Fruit fly (Drosophila melanogaster) Kc167 (cell line): ENCODE data around the gene sll.

Experiments used
- psq ChIP-seq: fragments of >200 bp; optimal IDR thresholded peaks from 2 replicates; lab custom pipeline; 2017; ENCODE audit warnings: missing external identifiers
- ttk ChIP-seq: sonication (Bioruptor generic); optimal IDR thresholded peaks from 2 replicates; lab custom pipeline; 2017; ENCODE audit warnings: missing external identifiers

dm6 chr3R:17609059-17609458, 3.2 kb downstream of the sll start, which contains the start of gene CG14329:
- TF ChIP-seq psq, result no peak
- TF ChIP-seq ttk (lab: Kevin White, UChicago), result no peak
